Worm (Caenorhabditis elegans): ENCODE results near the gene srx-56.

The srx-56 gene

ce11 chrV:7400588-7400987, 26.4 kb downstream of the srx-56 start, which contains the start of gene srx-60:
Gene srx-60 (plus strand): TSS chrV:7400888.
- no peak for TF ChIP-seq ztf-22 (GFP tag; optimal IDR thresholded peaks at IDR 0.05)
- TF ChIP-seq T07F8.4 (tag; optimal IDR thresholded peaks at IDR 0.05) = no peak
- TF ChIP-seq bed-1 (GFP tag; IDR thresholded peaks at IDR 0.05) = no peak

- no peak for TF ChIP-seq ztf-28 (GFP tag; IDR thresholded peaks at IDR 0.05)
- no peak for TF ChIP-seq Y53F4B.3 (GFP tag; IDR thresholded peaks at IDR 0.05)
- no peak for TF ChIP-seq madf-3 (GFP tag; IDR thresholded peaks at IDR 0.05)
- TF ChIP-seq zim-3 (tag; optimal IDR thresholded peaks at IDR 0.05) = no peak
- no peak for TF ChIP-seq Y95B8A.8 (GFP tag; IDR thresholded peaks at IDR 0.05)
- no peak for TF ChIP-seq cebp-1 (GFP tag; IDR thresholded peaks at IDR 0.05)
- TF ChIP-seq cebp-1 (tag; optimal IDR thresholded peaks at IDR 0.05) = no peak
- no peak for TF ChIP-seq dpff-1 (tag; optimal IDR thresholded peaks at IDR 0.05)
- no peak for TF ChIP-seq lin-40 (tag; optimal IDR thresholded peaks at IDR 0.05)
- TF ChIP-seq rpc-1 (optimal IDR thresholded peaks at IDR 0.05) = no peak
- TF ChIP-seq rpc-1 (tag; optimal IDR thresholded peaks at IDR 0.05) = no peak
- TF ChIP-seq hmg-20 (GFP tag; IDR thresholded peaks at IDR 0.05) = no peak
- no peak for TF ChIP-seq F37B4.10 (GFP tag; IDR thresholded peaks at IDR 0.05)
- TF ChIP-seq chd-7 (tag; optimal IDR thresholded peaks at IDR 0.05) = no peak
- no peak for TF ChIP-seq nhr-27 (tag; optimal IDR thresholded peaks at IDR 0.05)
- no peak for TF ChIP-seq nfya-2 (GFP tag; IDR thresholded peaks at IDR 0.05)
Observed at ce11 chrV:7402355-7402754, 28.2 kb downstream of the srx-56 start, which contains the start of gene srj-13. Gene srj-13 (plus strand): TSS chrV:7402655.

ce11 chrV:7403501-7403900, 29.3 kb downstream of the srx-56 start:
- TF ChIP-seq ama-1 (optimal IDR thresholded peaks at IDR 0.05) (no peak), ama-1 (GFP tag; optimal IDR thresholded peaks at IDR 0.05) (no peak), tbx-9 (tag; optimal IDR thresholded peaks at IDR 0.05; ENCODE audit: borderline replicate concordance) (no peak), madf-8 (GFP tag; conservative IDR thresholded peaks at IDR 0.05) (no peak), mel-28 (tag; optimal IDR thresholded peaks at IDR 0.05; ENCODE audit: borderline replicate concordance) (no peak)

- no peak for TF ChIP-seq F55B11.4 (tag; optimal IDR thresholded peaks at IDR 0.05; ENCODE audit: borderline replicate concordance, insufficient read depth)
- TF ChIP-seq dpl-1 (GFP tag; optimal IDR thresholded peaks at IDR 0.05) = no peak
- TF ChIP-seq pbrm-1 (GFP tag; IDR thresholded peaks at IDR 0.05) = no peak
- no peak for TF ChIP-seq aptf-2 (GFP tag; conservative IDR thresholded peaks at IDR 0.05)
- no peak for TF ChIP-seq ekl-4 (GFP tag; IDR thresholded peaks at IDR 0.05)
- TF ChIP-seq K11D2.4 (GFP tag; IDR thresholded peaks at IDR 0.05) = no peak
- no peak for TF ChIP-seq F23B12.7 (tag; optimal IDR thresholded peaks at IDR 0.05; ENCODE audit: insufficient read depth)
Observed at ce11 chrV:7408520-7408919, 34.3 kb downstream of the srx-56 start, which contains the start of gene srt-6. Gene srt-6 (minus strand): TSS chrV:7408814.

ce11 chrV:7409599-7409998, 35.4 kb downstream of the srx-56 start, which contains the start of gene R13D7.2:
Gene R13D7.2 (plus strand): TSS chrV:7409899.
- TF ChIP-seq fkh-3 (tag; optimal IDR thresholded peaks at IDR 0.05) = no peak
- no peak for TF ChIP-seq ekl-4 (GFP tag; IDR thresholded peaks at IDR 0.05)
- TF ChIP-seq lsy-27 (tag; optimal IDR thresholded peaks at IDR 0.05; ENCODE audit: borderline replicate concordance, insufficient read depth) = no peak
- no peak for TF ChIP-seq dpff-1 (tag; optimal IDR thresholded peaks at IDR 0.05)
- TF ChIP-seq ztf-26 (tag; optimal IDR thresholded peaks at IDR 0.05) = no peak
- no peak for TF ChIP-seq athp-1 (tag; optimal IDR thresholded peaks at IDR 0.05)
- no peak for TF ChIP-seq mcd-1 (GFP tag; IDR thresholded peaks at IDR 0.05)
- TF ChIP-seq tlf-1 (GFP tag; optimal IDR thresholded peaks at IDR 0.05) = no peak
- no peak for TF ChIP-seq K11D2.4 (GFP tag; IDR thresholded peaks at IDR 0.05)
- no peak for TF ChIP-seq tbp1 (GFP tag; optimal IDR thresholded peaks at IDR 0.05)
- no peak for TF ChIP-seq zim-3 (tag; optimal IDR thresholded peaks at IDR 0.05)
- no peak for TF ChIP-seq rpc-1 (optimal IDR thresholded peaks at IDR 0.05)
- TF ChIP-seq rpc-1 (tag; optimal IDR thresholded peaks at IDR 0.05) = no peak
- TF ChIP-seq gei-17 (GFP tag; optimal IDR thresholded peaks at IDR 0.05) = no peak

Data from whole organism, young adult.